Fruit fly (Drosophila melanogaster): ENCODE results near the gene CG18231.

CG18231 gene

DNA sequence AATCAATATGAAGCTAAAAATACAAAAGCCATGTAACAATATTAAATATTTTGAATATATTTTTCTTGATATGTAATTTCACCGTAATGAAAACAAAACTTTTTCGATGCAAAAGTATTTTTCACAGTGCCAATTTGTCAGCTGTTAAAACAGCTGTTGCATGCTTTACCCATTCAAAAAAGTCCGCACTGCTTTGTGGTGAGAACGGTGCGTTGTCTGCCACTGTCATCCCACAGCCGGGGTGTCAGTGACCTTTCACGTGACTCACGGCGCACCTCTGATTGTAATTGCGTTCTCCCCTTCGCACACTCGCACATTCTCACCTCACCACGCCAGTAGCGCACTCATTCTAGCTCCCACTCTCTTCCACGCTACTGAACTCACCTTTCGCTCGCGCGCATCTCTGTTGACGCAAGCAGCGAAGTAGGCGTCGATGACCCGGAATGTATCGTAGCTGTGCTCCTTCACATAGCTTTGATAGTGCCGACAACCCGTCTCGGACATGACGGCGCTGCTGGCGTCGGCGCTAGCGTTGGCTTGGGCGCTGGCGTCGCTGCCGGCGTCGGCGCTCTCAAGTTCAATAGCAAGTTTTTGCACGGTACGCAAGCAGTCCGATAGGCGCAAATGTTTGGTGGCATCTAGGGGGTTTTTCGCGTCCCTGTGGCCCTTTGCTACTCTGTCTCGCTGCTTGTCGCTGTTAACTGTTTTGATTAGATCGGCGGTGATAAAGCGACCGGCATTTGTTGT, 13.9 kb downstream of the CG18231 start (continued):
- peak; percentile 38 for TF ChIP-seq CHES-1-like (GFP tag; optimal IDR thresholded peaks at IDR 0.05)
- no peak for TF ChIP-seq hth (optimal IDR thresholded peaks at IDR 0.05)
- TF ChIP-seq CG13624 (GFP tag; optimal IDR thresholded peaks at IDR 0.05) = peak; percentile 36
- TF ChIP-seq CG9876 (GFP tag; optimal IDR thresholded peaks at IDR 0.05) = peak; percentile 30
- TF ChIP-seq shn (GFP tag; optimal IDR thresholded peaks at IDR 0.05) = peak; percentile 63
- TF ChIP-seq vvl (GFP tag; IDR thresholded peaks at IDR 0.05) = peak; percentile 76
- TF ChIP-seq CG9437 (GFP tag; optimal IDR thresholded peaks at IDR 0.05) = no peak
- peak; percentile 76 for TF ChIP-seq BEAF-32 (GFP tag; optimal IDR thresholded peaks at IDR 0.05)
- TF ChIP-seq E2f2 (GFP tag; IDR thresholded peaks at IDR 0.05) = peak; percentile 42; the same call in 1 of the 2 replicates
- peak in 1 of 3 experiments; percentile 53 for TF ChIP-seq Stat92E (GFP tag; optimal IDR thresholded peaks at IDR 0.05)
- no peak for TF ChIP-seq ab (GFP tag; optimal IDR thresholded peaks at IDR 0.05)
- TF ChIP-seq Atf3 (GFP tag; optimal IDR thresholded peaks at IDR 0.05) = peak; percentile 55
- no peak for TF ChIP-seq YL-1 (GFP tag; optimal IDR thresholded peaks at IDR 0.05)
- no peak for TF ChIP-seq Dfd (GFP tag; optimal IDR thresholded peaks at IDR 0.05)
- TF ChIP-seq az2 (GFP tag; optimal IDR thresholded peaks at IDR 0.05) = peak; percentile 34
- no peak for TF ChIP-seq abd-A (tag; optimal IDR thresholded peaks at IDR 0.05)
- peak in 1 of 2 experiments; percentile 15 for TF ChIP-seq chif (GFP tag; optimal IDR thresholded peaks at IDR 0.05)
- TF ChIP-seq danr (GFP tag; IDR thresholded peaks at IDR 0.05) = no peak
- no peak for TF ChIP-seq NC2β (GFP tag; optimal IDR thresholded peaks at IDR 0.05)
- TF ChIP-seq ttk (GFP tag; IDR thresholded peaks at IDR 0.05) = peak; percentile 41; the same call in 1 of the 2 replicates
- peak; percentile 57 for TF ChIP-seq sna (GFP tag; IDR thresholded peaks at IDR 0.05; ENCODE audit: partially characterized antibody)
- 0 out of 2 replicates have a peak, but pooled peaks have one; percentile 33 for TF ChIP-seq stc (GFP tag; IDR thresholded peaks at IDR 0.05)
- peak; percentile 61 for TF ChIP-seq Xrp1 (GFP tag; IDR thresholded peaks at IDR 0.05)
- peak; percentile 48 for TF ChIP-seq CG10366 (GFP tag; IDR thresholded peaks at IDR 0.05)
- TF ChIP-seq rib (GFP tag; IDR thresholded peaks at IDR 0.05) = 0 out of 2 replicates have a peak, but pooled peaks have one; percentile 41
- peak; percentile 44 for TF ChIP-seq CG33213 (GFP tag; optimal IDR thresholded peaks at IDR 0.05)
- peak; percentile 60; the same call in 2 of the 3 replicates for TF ChIP-seq ken (GFP tag; IDR thresholded peaks at IDR 0.05)
- no peak for TF ChIP-seq CG30431 (GFP tag; optimal IDR thresholded peaks at IDR 0.05)
- peak; percentile 59 for TF ChIP-seq Blimp-1 (GFP tag; optimal IDR thresholded peaks at IDR 0.05)
- TF ChIP-seq CG2712 (tag; optimal IDR thresholded peaks at IDR 0.05) = peak; percentile 58
- TF ChIP-seq unc-4 (GFP tag; IDR thresholded peaks at IDR 0.05; ENCODE audit: partially characterized antibody) = peak; percentile 68
- peak; percentile 25 for TF ChIP-seq Hsf (GFP tag; optimal IDR thresholded peaks at IDR 0.05)
- peak; percentile 78 for TF ChIP-seq CG2120 (GFP tag; optimal IDR thresholded peaks at IDR 0.05)
- TF ChIP-seq Hand (GFP tag; optimal IDR thresholded peaks at IDR 0.05) = no peak
- TF ChIP-seq CG34224 (GFP tag; IDR thresholded peaks at IDR 0.05; ENCODE audit: partially characterized antibody) = peak; percentile 86
- no peak for TF ChIP-seq hb (GFP tag; IDR thresholded peaks at IDR 0.05; ENCODE audit: partially characterized antibody)
- TF ChIP-seq CG14441 (GFP tag; IDR thresholded peaks at IDR 0.05) = no peak
- TF ChIP-seq bigmax (GFP tag; optimal IDR thresholded peaks at IDR 0.05) = no peak
- peak; percentile 53; the same call in 1 of the 2 replicates for TF ChIP-seq seq (GFP tag; IDR thresholded peaks at IDR 0.05)
- peak; percentile 49 to 55 for TF ChIP-seq dpn (GFP tag; optimal IDR thresholded peaks at IDR 0.05)
- TF ChIP-seq CG7928 (GFP tag; optimal IDR thresholded peaks at IDR 0.05) = no peak
- TF ChIP-seq CG11093 (GFP tag; IDR thresholded peaks at IDR 0.05) = no peak
- TF ChIP-seq CG1792 (GFP tag; optimal IDR thresholded peaks at IDR 0.05) = no peak
- TF ChIP-seq sob (GFP tag; IDR thresholded peaks at IDR 0.05) = peak; percentile 54; the same call in 1 of the 2 replicates
- no peak for TF ChIP-seq fru (optimal IDR thresholded peaks at IDR 0.05)
- TF ChIP-seq sr (GFP tag; IDR thresholded peaks at IDR 0.05) = peak; percentile 60; the same call in 1 of the 3 replicates
- no peak for TF ChIP-seq CG15073 (GFP tag; optimal IDR thresholded peaks at IDR 0.05)
- no peak for TF ChIP-seq slou (GFP tag; optimal IDR thresholded peaks at IDR 0.05)
- TF ChIP-seq jigr1 (GFP tag; IDR thresholded peaks at IDR 0.05) = no peak
- peak; percentile 49 for TF ChIP-seq gro (GFP tag; optimal IDR thresholded peaks at IDR 0.05)
